Worm (Caenorhabditis elegans) whole organism, midembryonic: Measurements from ENCODE around the gene ZK856.6.

Source experiments
- T22C8.4 ChIP-seq: fragments of 200-800 bp; sonication (Bioruptor generic); IDR thresholded peaks from 2 replicates; pipeline ENCODE4 v1.3.6; 2022; ENCODE audit warnings: missing genetic modification characterization, missing compliant biosample characterization
- cog-1 ChIP-seq: sonication (generic microtip); optimal IDR thresholded peaks from 2 replicates; lab custom pipeline; 2016; ENCODE audit warnings: missing genetic modification characterization, missing compliant biosample characterization
- flt-1 ChIP-seq: fragments of 200-800 bp; sonication (Bioruptor generic); IDR thresholded peaks from 2 replicates; pipeline ENCODE4 v1.3.6; 2022; ENCODE audit warnings: missing genetic modification characterization, missing compliant biosample characterization
- klf-2 ChIP-seq: fragments of 200-800 bp; sonication (Bioruptor generic); conservative IDR thresholded peaks from 2 replicates; pipeline ENCODE4 v1.3.6; 2022; ENCODE audit warnings: missing genetic modification reagents, missing genetic modification characterization, missing compliant biosample characterization
- ztf-23 ChIP-seq: fragments of 200-800 bp; sonication (Bioruptor generic); IDR thresholded peaks from 2 replicates; pipeline ENCODE4 v1.3.6; 2022; ENCODE audit warnings: missing genetic modification reagents, missing genetic modification characterization, missing compliant biosample characterization

ce11 chrV:10154698-10155097, 43.8 kb upstream of the ZK856.6 start, which contains the start of gene srsx-29:
- TF ChIP-seq ztf-23 (no peak), T22C8.4 (no peak), cog-1 (no peak), klf-2 (no peak), flt-1 (GFP tag; lab: Robert Waterston, UW) (no peak)
